Worm (Caenorhabditis elegans): ENCODE data around the gene algn-1.

The algn-1 gene

DNA sequence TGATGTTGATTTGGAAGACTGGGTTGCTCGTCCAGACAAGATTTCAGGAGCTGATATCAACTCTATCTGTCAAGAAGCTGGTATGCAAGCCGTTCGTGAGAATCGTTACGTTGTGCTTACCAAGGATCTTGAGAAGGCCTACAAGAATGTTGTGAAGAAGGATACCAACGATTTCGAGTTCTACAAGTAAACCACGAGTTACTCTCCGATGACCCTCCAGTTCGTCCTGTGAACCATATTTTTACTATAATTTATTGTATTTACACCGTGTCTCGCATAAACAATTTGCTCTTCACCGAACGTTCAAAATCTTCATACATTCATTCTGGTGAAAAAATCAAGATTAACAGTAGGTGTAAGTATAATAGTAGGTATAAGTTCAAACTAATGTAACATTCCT is 31.1 kb downstream of the algn-1 start:
- TF ChIP-seq mls-2 (tag; optimal IDR thresholded peaks at IDR 0.05) = no peak
- TF ChIP-seq mab-5 (tag; optimal IDR thresholded peaks at IDR 0.05) = no peak
- TF ChIP-seq tbx-8 (GFP tag; optimal IDR thresholded peaks at IDR 0.05) = no peak
- TF ChIP-seq M03D4.4 (tag; optimal IDR thresholded peaks at IDR 0.05) = no peak
- TF ChIP-seq lin-13 (tag; optimal IDR thresholded peaks at IDR 0.05) = no peak
- no peak for TF ChIP-seq blmp-1 (tag; optimal IDR thresholded peaks at IDR 0.05)
- no peak for TF ChIP-seq ceh-43 (GFP tag; optimal IDR thresholded peaks at IDR 0.05)
- TF ChIP-seq zip-8 (tag; optimal IDR thresholded peaks at IDR 0.05) = no peak
- TF ChIP-seq cnd-1 (tag; optimal IDR thresholded peaks at IDR 0.05) = no peak
- TF ChIP-seq nhr-76 (tag; optimal IDR thresholded peaks at IDR 0.05) = no peak
- TF ChIP-seq mep-1 (tag; optimal IDR thresholded peaks at IDR 0.05) = no peak
- TF ChIP-seq elt-3 (tag; optimal IDR thresholded peaks at IDR 0.05) = no peak
- no peak for TF ChIP-seq hlh-1 (tag; optimal IDR thresholded peaks at IDR 0.05)
- no peak for TF ChIP-seq unc-39 (tag; optimal IDR thresholded peaks at IDR 0.05)
- TF ChIP-seq ham-2 (GFP tag; optimal IDR thresholded peaks at IDR 0.05) = no peak
- TF ChIP-seq nhr-237 (tag; optimal IDR thresholded peaks at IDR 0.05) = no peak

DNA sequence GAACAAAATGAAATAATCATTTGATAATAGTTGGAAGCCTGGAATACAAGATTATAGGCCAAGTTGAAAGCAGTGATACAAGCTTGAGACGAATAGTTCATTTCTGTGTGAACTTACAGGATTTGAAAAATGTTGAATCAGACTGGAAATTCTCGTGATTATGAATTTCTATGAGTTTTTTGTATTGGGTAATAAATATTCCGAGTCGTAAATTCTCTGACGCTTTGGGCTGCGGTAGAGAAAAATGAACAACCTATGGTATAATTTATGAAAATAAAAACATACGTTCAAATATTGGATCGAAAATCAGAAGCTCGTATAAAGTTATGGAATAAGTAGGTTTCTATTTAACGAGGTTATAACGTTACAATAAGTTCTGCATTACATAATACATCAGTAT is 32.9 kb downstream of the algn-1 start, which contains the start of gene srb-11:
Gene srb-11, minus strand, starts transcription at position 101 of the 400 bp plus-strand sequence.
- TF ChIP-seq flh-1 (GFP tag; optimal IDR thresholded peaks at IDR 0.05) (no peak), cnd-1 (tag; optimal IDR thresholded peaks at IDR 0.05) (no peak), nhr-2 (tag; optimal IDR thresholded peaks at IDR 0.05) (no peak), elt-3 (tag; optimal IDR thresholded peaks at IDR 0.05) (no peak), lin-32 (GFP tag; optimal IDR thresholded peaks at IDR 0.05) (no peak), ces-1 (GFP tag; optimal IDR thresholded peaks at IDR 0.05) (no peak)

DNA sequence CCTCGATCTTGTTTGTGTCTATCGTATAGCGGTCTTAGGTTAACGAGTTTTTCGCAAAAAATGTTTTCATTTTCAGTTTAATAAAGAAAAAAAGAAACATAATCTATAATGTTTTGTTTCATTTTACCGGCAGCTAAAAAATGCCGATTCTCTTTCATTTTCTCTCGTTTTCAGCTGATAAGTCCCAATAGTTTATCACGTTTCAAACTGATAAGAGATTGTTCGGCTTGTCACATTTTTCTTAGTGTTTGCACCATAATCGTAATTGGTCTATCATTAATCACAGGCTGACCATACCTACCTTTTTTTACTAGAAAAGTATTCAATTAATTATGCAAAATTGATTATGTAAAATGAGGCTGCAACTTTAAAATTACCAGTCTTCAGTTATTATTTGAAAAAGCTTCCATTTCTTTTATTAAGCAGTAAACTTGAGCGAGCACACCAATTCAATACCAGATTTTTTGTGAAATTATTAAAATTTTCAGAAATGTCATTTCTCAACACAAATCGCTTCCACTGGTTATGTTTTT is 35.3 kb downstream of the algn-1 start, which contains the start of gene F23F12.13:
Gene F23F12.13, plus strand, starts transcription at position 483 of the 533 bp plus-strand sequence.
- TF ChIP-seq drap-1 (GFP tag; optimal IDR thresholded peaks at IDR 0.05) = no peak
- TF ChIP-seq tbx-8 (GFP tag; optimal IDR thresholded peaks at IDR 0.05) = no peak
- TF ChIP-seq nhr-237 (tag; optimal IDR thresholded peaks at IDR 0.05) = no peak
- TF ChIP-seq ces-1 (GFP tag; optimal IDR thresholded peaks at IDR 0.05) = no peak
- no peak for TF ChIP-seq elt-3 (tag; optimal IDR thresholded peaks at IDR 0.05)
- no peak for TF ChIP-seq mls-2 (tag; optimal IDR thresholded peaks at IDR 0.05)
- no peak for TF ChIP-seq snpc-4 (tag; optimal IDR thresholded peaks at IDR 0.05)
- TF ChIP-seq elt-1 (tag; optimal IDR thresholded peaks at IDR 0.05; ENCODE audit: borderline replicate concordance, insufficient read depth) = no peak
- TF ChIP-seq bed-3 (GFP tag; optimal IDR thresholded peaks at IDR 0.05) = no peak
- no peak for TF ChIP-seq unc-39 (tag; optimal IDR thresholded peaks at IDR 0.05)
- no peak for TF ChIP-seq ztf-11 (tag; optimal IDR thresholded peaks at IDR 0.05)
- no peak for TF ChIP-seq M03D4.4 (tag; optimal IDR thresholded peaks at IDR 0.05)
- TF ChIP-seq ceh-83 (GFP tag; optimal IDR thresholded peaks at IDR 0.05) = no peak
- TF ChIP-seq cnd-1 (tag; optimal IDR thresholded peaks at IDR 0.05) = no peak
- TF ChIP-seq ceh-43 (GFP tag; optimal IDR thresholded peaks at IDR 0.05) = no peak
- TF ChIP-seq sem-2 (GFP tag; optimal IDR thresholded peaks at IDR 0.05) = no peak
- no peak for TF ChIP-seq sptf-1 (tag; optimal IDR thresholded peaks at IDR 0.05)
- no peak for TF ChIP-seq ceh-39 (tag; optimal IDR thresholded peaks at IDR 0.05)

- no peak for TF ChIP-seq ceh-43 (GFP tag; optimal IDR thresholded peaks at IDR 0.05)
- TF ChIP-seq sptf-1 (tag; optimal IDR thresholded peaks at IDR 0.05) = no peak
- TF ChIP-seq flh-1 (GFP tag; optimal IDR thresholded peaks at IDR 0.05) = no peak
- TF ChIP-seq snpc-4 (tag; optimal IDR thresholded peaks at IDR 0.05) = no peak
- no peak for TF ChIP-seq cnd-1 (tag; optimal IDR thresholded peaks at IDR 0.05)
- TF ChIP-seq zip-8 (tag; optimal IDR thresholded peaks at IDR 0.05) = no peak
- no peak for TF ChIP-seq lsy-2 (tag; optimal IDR thresholded peaks at IDR 0.05)
Measured at ce11 chrIII:6498176-6498575, 38.3 kb downstream of the algn-1 start, which contains the start of gene sdz-15. Gene sdz-15 (plus strand): TSS chrIII:6498476.

ce11 chrIII:6499102-6499501 is 39.2 kb downstream of the algn-1 start:
- TF ChIP-seq blmp-1 (tag; optimal IDR thresholded peaks at IDR 0.05) (no peak), lin-32 (GFP tag; optimal IDR thresholded peaks at IDR 0.05) (no peak), lin-13 (tag; optimal IDR thresholded peaks at IDR 0.05) (no peak), sptf-1 (tag; optimal IDR thresholded peaks at IDR 0.05) (no peak), ceh-39 (tag; optimal IDR thresholded peaks at IDR 0.05) (no peak), mls-2 (tag; optimal IDR thresholded peaks at IDR 0.05) (no peak), lsy-2 (tag; optimal IDR thresholded peaks at IDR 0.05) (no peak), ceh-43 (GFP tag; optimal IDR thresholded peaks at IDR 0.05) (no peak), nhr-237 (tag; optimal IDR thresholded peaks at IDR 0.05) (no peak), ztf-11 (tag; optimal IDR thresholded peaks at IDR 0.05) (no peak), snpc-4 (tag; optimal IDR thresholded peaks at IDR 0.05) (no peak), bed-3 (GFP tag; optimal IDR thresholded peaks at IDR 0.05) (no peak), ceh-83 (GFP tag; optimal IDR thresholded peaks at IDR 0.05) (no peak), pha-4 (tag; optimal IDR thresholded peaks at IDR 0.05) (no peak), drap-1 (GFP tag; optimal IDR thresholded peaks at IDR 0.05) (no peak), flh-1 (GFP tag; optimal IDR thresholded peaks at IDR 0.05) (no peak)

Data from whole organism, mixed stage, embryonic.